Fruit fly (Drosophila melanogaster): Measurements from ENCODE around the gene CG43931.

dm6 chr3L:20906959-20907358 lies 9.6 kb downstream of the CG43931 start:
- TF ChIP-seq CTCF (optimal IDR thresholded peaks at IDR 0.05) (no peak), CG8478 (optimal IDR thresholded peaks at IDR 0.05) (no peak)

Measured in S2 (cell line).